Fruit fly (Drosophila melanogaster) Kc167 (cell line): ENCODE measurements around the gene TH1.

Experiments
- Myc ChIP-seq: fragments of >200 bp; optimal IDR thresholded peaks from 2 replicates; lab custom pipeline; 2017; ENCODE audit warnings: missing external identifiers
- h ChIP-seq: fragments of >200 bp; optimal IDR thresholded peaks from 3 replicates; lab custom pipeline; 2018; ENCODE audit warnings: missing external identifiers
- insv ChIP-seq: fragments of >200 bp; optimal IDR thresholded peaks from 3 replicates; lab custom pipeline; 2018; ENCODE audit warnings: missing external identifiers
- psq ChIP-seq: fragments of >200 bp; optimal IDR thresholded peaks from 2 replicates; lab custom pipeline; 2017; ENCODE audit warnings: missing external identifiers

DNA sequence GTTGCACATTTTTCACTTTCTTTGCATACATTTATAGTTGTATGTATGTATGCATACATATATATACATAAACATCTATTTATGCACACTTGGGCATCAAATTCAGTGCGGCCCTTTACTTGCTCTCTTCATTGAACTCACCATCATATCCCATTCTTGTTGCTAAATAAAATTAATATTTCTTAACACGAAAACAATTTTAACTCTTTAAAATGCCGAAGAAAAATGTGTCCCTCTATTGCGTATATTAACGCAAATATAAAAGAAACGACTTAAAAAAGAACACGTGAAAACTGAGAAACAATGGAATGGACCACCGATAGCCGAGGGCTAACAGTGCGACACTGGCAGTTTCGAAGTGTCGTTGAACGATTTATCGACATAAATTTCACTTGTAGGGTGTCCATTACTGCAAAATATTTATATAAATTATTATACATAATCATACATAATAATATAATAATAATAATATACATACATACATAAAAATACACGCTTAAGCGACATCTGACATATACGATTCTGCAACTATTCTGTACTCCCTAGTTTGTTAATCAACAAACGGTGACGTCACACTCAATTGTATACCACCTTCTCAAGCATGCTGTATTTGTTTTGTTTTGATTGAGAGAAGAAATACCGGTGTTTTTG is 32.4 kb downstream of the TH1 start, which contains the start of the genes U2af50 and PIG-Q:
- TF ChIP-seq insv (lab: Kevin White, UChicago) (no peak), h (lab: Kevin White, UChicago) (no peak), psq (lab: Kevin White, UChicago) (no peak), Myc (lab: Kevin White, UChicago) (no peak)
